Worm (Caenorhabditis elegans) whole organism, dauer: Measurements from ENCODE around the gene nhr-31.

Experiments used
- unc-62 ChIP-seq: sonication (generic microtip); optimal IDR thresholded peaks from 2 replicates; lab custom pipeline; 2017; ENCODE audit warnings: missing biosample characterization, missing genetic modification reagents, missing genetic modification characterization

The nhr-31 gene

ce11 chrIV:7977452-7977940, 51.8 kb downstream of the nhr-31 start, which contains the start of gene ora-1:
ora-1 (plus strand) TSS chrIV:7977890.
- no peak for TF ChIP-seq unc-62 (GFP tag; lab: Kevin White, UChicago)

ce11 chrIV:7976210-7976609, 53.1 kb downstream of the nhr-31 start, which contains the start of gene F57H12.6:
F57H12.6 (minus strand) TSS chrIV:7976310.
- TF ChIP-seq unc-62 (GFP tag; lab: Kevin White, UChicago): no peak
